Worm (Caenorhabditis elegans) whole organism, L2 larva: ENCODE data around the gene srd-17.

Experiments used
- C34F6.9 ChIP-seq: fragments of 150-350 bp; optimal IDR thresholded peaks from 2 replicates; lab custom pipeline; 2014; ENCODE audit warnings: missing biosample characterization, missing genetic modification characterization
- F13H6.1 ChIP-seq: sonication (generic microtip); optimal IDR thresholded peaks from 2 replicates; lab custom pipeline; 2016; ENCODE audit warnings: missing genetic modification characterization, missing compliant biosample characterization
- R02D3.7 ChIP-seq: fragments of 150-350 bp; optimal IDR thresholded peaks from 2 replicates; lab custom pipeline; 2014; ENCODE audit warnings: missing biosample characterization, missing genetic modification characterization
- Y55F3AM.14 ChIP-seq: fragments of 200-800 bp; sonication (Bioruptor generic); optimal IDR thresholded peaks from 2 replicates; lab custom pipeline; 2018; ENCODE audit warnings: mild to moderate bottlenecking, missing genetic modification characterization, missing compliant biosample characterization
- alr-1 ChIP-seq: fragments of 150-350 bp; optimal IDR thresholded peaks from 2 replicates; lab custom pipeline; 2014; ENCODE audit warnings: missing biosample characterization, missing genetic modification characterization
- aly-2 ChIP-seq: fragments of 150-350 bp; optimal IDR thresholded peaks from 2 replicates; lab custom pipeline; 2014; ENCODE audit warnings: missing biosample characterization, missing genetic modification characterization
- ama-1 ChIP-seq: fragments of 150-350 bp; optimal IDR thresholded peaks from 2 replicates; lab custom pipeline; 2018; ENCODE audit warnings: inconsistent platforms
- blmp-1 ChIP-seq: sonication (generic microtip); optimal IDR thresholded peaks from 2 replicates; lab custom pipeline; 2017; ENCODE audit warnings: missing genetic modification characterization, mild to moderate bottlenecking, missing compliant biosample characterization, antibody characterized with exemption, moderate library complexity; ENCODE audit not compliant: insufficient read depth
- ceh-16 ChIP-seq: fragments of 150-350 bp; optimal IDR thresholded peaks from 2 replicates; lab custom pipeline; 2014; ENCODE audit warnings: missing biosample characterization, missing genetic modification characterization
- ceh-82 ChIP-seq: fragments of 150-350 bp; optimal IDR thresholded peaks from 2 replicates; lab custom pipeline; 2014; ENCODE audit warnings: missing biosample characterization, missing genetic modification characterization
- crh-2 ChIP-seq: sonication (generic microtip); optimal IDR thresholded peaks from 2 replicates; lab custom pipeline; 2017; ENCODE audit warnings: missing biosample characterization, missing genetic modification characterization
- dmd-4 ChIP-seq: sonication (generic microtip); optimal IDR thresholded peaks from 2 replicates; lab custom pipeline; 2017; ENCODE audit warnings: missing biosample characterization, missing genetic modification characterization
- egl-27 ChIP-seq: sonication (generic microtip); optimal IDR thresholded peaks from 3 replicates; lab custom pipeline; 2017; ENCODE audit warnings: missing biosample characterization, missing genetic modification reagents, missing genetic modification characterization
- elt-1 ChIP-seq: fragments of 150-350 bp; optimal IDR thresholded peaks from 2 replicates; lab custom pipeline; 2014; ENCODE audit warnings: missing biosample characterization, missing genetic modification characterization
- elt-3 ChIP-seq: sonication (generic microtip); optimal IDR thresholded peaks from 2 replicates; lab custom pipeline; 2017; ENCODE audit warnings: missing biosample characterization, missing genetic modification characterization
- fos-1 ChIP-seq: fragments of 150-350 bp; optimal IDR thresholded peaks from 2 replicates; lab custom pipeline; 2014; ENCODE audit warnings: missing biosample characterization, missing genetic modification characterization
- gmeb-1 ChIP-seq: fragments of 150-350 bp; optimal IDR thresholded peaks from 2 replicates; lab custom pipeline; 2014; ENCODE audit warnings: missing biosample characterization, missing genetic modification characterization
- lin-11 ChIP-seq: fragments of 150-350 bp; sonication (generic microtip); optimal IDR thresholded peaks from 2 replicates; lab custom pipeline; 2014; ENCODE audit warnings: missing biosample characterization, missing genetic modification characterization, inconsistent platforms, mixed read lengths
- lin-13 ChIP-seq: fragments of 150-350 bp; optimal IDR thresholded peaks from 2 replicates; lab custom pipeline; 2014; ENCODE audit warnings: missing biosample characterization, missing genetic modification reagents, missing genetic modification characterization
- lin-39 ChIP-seq: fragments of 150-350 bp; optimal IDR thresholded peaks from 2 replicates; lab custom pipeline; 2014; ENCODE audit warnings: missing biosample characterization, missing genetic modification reagents, missing genetic modification characterization
- lsy-2 ChIP-seq, 2 experiments: fragments of 150-350 bp in 1 of 2; sonication (generic microtip) in 1 of 2; optimal IDR thresholded peaks; 2 replicates each; lab custom pipeline; 2014 to 2017; ENCODE audit warnings: missing biosample characterization in 2 of 2, missing genetic modification characterization in 2 of 2
- mab-5 ChIP-seq: fragments of 150-350 bp; optimal IDR thresholded peaks from 2 replicates; lab custom pipeline; 2014; ENCODE audit warnings: missing biosample characterization, missing genetic modification characterization
- mbf-1 ChIP-seq: sonication (generic microtip); optimal IDR thresholded peaks from 2 replicates; lab custom pipeline; 2017; ENCODE audit warnings: missing biosample characterization, missing genetic modification characterization
- mdl-1 ChIP-seq, 2 experiments: fragments of 150-350 bp in 1 of 2; sonication (generic microtip) in 1 of 2; optimal IDR thresholded peaks; 2 replicates each; lab custom pipeline; 2017; ENCODE audit warnings: missing biosample characterization in 2 of 2, missing genetic modification characterization in 2 of 2
- nhr-10 ChIP-seq: sonication (generic microtip); optimal IDR thresholded peaks from 2 replicates; lab custom pipeline; 2017; ENCODE audit warnings: missing biosample characterization, missing genetic modification characterization
- nhr-11 ChIP-seq: fragments of 150-350 bp; optimal IDR thresholded peaks from 2 replicates; lab custom pipeline; 2014; ENCODE audit warnings: missing biosample characterization, missing genetic modification characterization
- nhr-12 ChIP-seq: fragments of 150-350 bp; optimal IDR thresholded peaks from 2 replicates; lab custom pipeline; 2014; ENCODE audit warnings: missing biosample characterization, missing genetic modification characterization
- nhr-129 ChIP-seq: fragments of 150-350 bp; optimal IDR thresholded peaks from 2 replicates; lab custom pipeline; 2014; ENCODE audit warnings: missing biosample characterization, missing genetic modification characterization
- nhr-21 ChIP-seq: fragments of 150-350 bp; optimal IDR thresholded peaks from 2 replicates; lab custom pipeline; 2014; ENCODE audit warnings: missing biosample characterization, missing genetic modification characterization
- nhr-23 ChIP-seq: fragments of 150-350 bp; optimal IDR thresholded peaks from 2 replicates; lab custom pipeline; 2014; ENCODE audit warnings: missing biosample characterization, missing genetic modification reagents, missing genetic modification characterization
- nhr-25 ChIP-seq: fragments of 150-350 bp; sonication (generic microtip); optimal IDR thresholded peaks from 3 replicates; lab custom pipeline; 2014; ENCODE audit warnings: missing biosample characterization, missing genetic modification characterization
- nhr-6 ChIP-seq: fragments of 150-350 bp; optimal IDR thresholded peaks from 2 replicates; lab custom pipeline; 2014; ENCODE audit warnings: missing biosample characterization, missing genetic modification characterization
- nhr-77 ChIP-seq: fragments of 150-350 bp; optimal IDR thresholded peaks from 2 replicates; lab custom pipeline; 2014; ENCODE audit warnings: missing biosample characterization, missing genetic modification characterization
- peb-1 ChIP-seq: fragments of 150-350 bp; optimal IDR thresholded peaks from 2 replicates; lab custom pipeline; 2014; ENCODE audit warnings: missing biosample characterization, missing genetic modification characterization
- sem-4 ChIP-seq: fragments of 150-350 bp; optimal IDR thresholded peaks from 2 replicates; lab custom pipeline; 2014; ENCODE audit warnings: missing biosample characterization, missing genetic modification reagents, missing genetic modification characterization
- skn-1 ChIP-seq: sonication (generic microtip); optimal IDR thresholded peaks from 2 replicates; lab custom pipeline; 2017; ENCODE audit warnings: missing biosample characterization, missing genetic modification characterization
- sma-3 ChIP-seq: sonication (generic microtip); optimal IDR thresholded peaks from 2 replicates; lab custom pipeline; 2016; ENCODE audit warnings: missing genetic modification reagents, missing genetic modification characterization, missing compliant biosample characterization
- sma-9 ChIP-seq, 2 experiments: fragments of 150-350 bp in 1 of 2; sonication (generic microtip) in 1 of 2; optimal IDR thresholded peaks; 2 replicates each; lab custom pipeline; 2014 to 2016; ENCODE audit warnings: missing genetic modification characterization in 2 of 2, mild to moderate bottlenecking in 1 of 2, missing biosample characterization in 1 of 2, missing compliant biosample characterization in 1 of 2, missing genetic modification reagents in 1 of 2, moderate library complexity in 1 of 2
- snpc-4 ChIP-seq: fragments of 150-350 bp; optimal IDR thresholded peaks from 2 replicates; lab custom pipeline; 2014; ENCODE audit warnings: missing biosample characterization, missing genetic modification characterization
- unc-39 ChIP-seq: fragments of 150-350 bp; optimal IDR thresholded peaks from 2 replicates; lab custom pipeline; 2014; ENCODE audit warnings: missing biosample characterization, missing genetic modification characterization
- unc-55 ChIP-seq: fragments of 150-350 bp; sonication (generic microtip); optimal IDR thresholded peaks from 3 replicates; lab custom pipeline; 2014; ENCODE audit warnings: missing biosample characterization, missing genetic modification reagents, missing genetic modification characterization
- unc-62 ChIP-seq: fragments of 150-350 bp; optimal IDR thresholded peaks from 2 replicates; lab custom pipeline; 2014; ENCODE audit warnings: missing biosample characterization, missing genetic modification reagents, missing genetic modification characterization
- zag-1 ChIP-seq: fragments of 150-350 bp; optimal IDR thresholded peaks from 2 replicates; lab custom pipeline; 2014; ENCODE audit warnings: missing biosample characterization, missing genetic modification characterization
- ztf-1 ChIP-seq: fragments of 200-800 bp; sonication (Bioruptor generic); conservative IDR thresholded peaks from 2 replicates; pipeline ENCODE4 v1.3.6; 2022; ENCODE audit warnings: missing genetic modification characterization, missing compliant biosample characterization
- ztf-11 ChIP-seq: sonication (generic microtip); optimal IDR thresholded peaks from 2 replicates; lab custom pipeline; 2017; ENCODE audit warnings: missing biosample characterization, missing genetic modification characterization
- ztf-4 ChIP-seq: fragments of 150-350 bp; optimal IDR thresholded peaks from 2 replicates; lab custom pipeline; 2014; ENCODE audit warnings: missing biosample characterization, missing genetic modification characterization

Gene srd-17

DNA sequence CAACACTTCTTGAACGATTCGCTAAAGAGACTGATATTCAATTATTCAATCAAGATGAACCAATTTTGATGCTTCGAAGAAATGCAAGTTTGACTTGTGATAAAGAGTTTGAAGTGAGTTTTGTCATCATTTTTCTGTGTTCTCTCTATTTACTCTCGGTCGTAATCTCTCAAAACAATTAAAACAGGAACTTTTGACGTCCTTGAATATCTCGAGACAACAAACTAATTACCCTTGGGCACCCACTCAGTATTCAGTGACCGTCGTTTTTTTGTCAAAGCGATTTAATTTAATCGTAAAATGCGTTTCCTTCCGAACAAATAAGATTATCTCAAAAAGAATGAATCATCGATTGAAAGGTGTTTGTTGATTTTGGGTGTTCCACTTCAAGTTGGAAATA is 31.6 kb upstream of the srd-17 start:
- peak; percentile 69 for TF ChIP-seq skn-1 (tag; lab: Kevin White, UChicago)
- no peak for TF ChIP-seq nhr-10 (tag; lab: Kevin White, UChicago)
- no peak for TF ChIP-seq zag-1 (tag; lab: Kevin White, UChicago)
- no peak for TF ChIP-seq C34F6.9 (tag; lab: Kevin White, UChicago)
- no peak for TF ChIP-seq unc-62
- peak; percentile 3 for TF ChIP-seq sma-9 (GFP tag; optimal IDR thresholded peaks at IDR 0.05; lab: Kevin White, UChicago)
- no peak for TF ChIP-seq sma-9 (tag; optimal IDR thresholded peaks at IDR 0.05; lab: Kevin White, UChicago)
- no peak for TF ChIP-seq peb-1
- TF ChIP-seq mbf-1 (tag; lab: Kevin White, UChicago) = no peak
- peak; percentile 34 for TF ChIP-seq ama-1 (lab: Kevin White, UChicago)
- no peak for TF ChIP-seq blmp-1 (tag; lab: Kevin White, UChicago)
- no peak for TF ChIP-seq ztf-11 (tag; lab: Kevin White, UChicago)
- TF ChIP-seq nhr-11 (tag; lab: Kevin White, UChicago) = no peak
- TF ChIP-seq nhr-77 (tag; lab: Kevin White, UChicago) = no peak
- TF ChIP-seq R02D3.7 (tag; lab: Kevin White, UChicago) = no peak
- no peak for TF ChIP-seq nhr-6
- no peak for TF ChIP-seq aly-2 (tag; lab: Kevin White, UChicago)
- TF ChIP-seq snpc-4 (tag; lab: Kevin White, UChicago) = no peak
- no peak for TF ChIP-seq elt-3 (tag; lab: Kevin White, UChicago)
- TF ChIP-seq crh-2 (tag; lab: Kevin White, UChicago) = peak; percentile 1
- no peak for TF ChIP-seq elt-1 (tag; lab: Kevin White, UChicago)
- TF ChIP-seq nhr-21 (tag; lab: Kevin White, UChicago) = no peak
- TF ChIP-seq nhr-12 (tag; lab: Kevin White, UChicago) = no peak
- no peak for TF ChIP-seq unc-39 (tag; lab: Kevin White, UChicago)
- no peak for TF ChIP-seq lin-13 (GFP tag; lab: Kevin White, UChicago)
- TF ChIP-seq alr-1 = no peak
- TF ChIP-seq ztf-4 (tag; lab: Kevin White, UChicago) = peak; percentile 1
- no peak for TF ChIP-seq sem-4 (tag; lab: Kevin White, UChicago)
- peak; percentile 69 for TF ChIP-seq nhr-25 (tag; lab: Kevin White, UChicago)
- TF ChIP-seq ztf-1 (GFP tag; lab: Robert Waterston, UW) = no peak
- TF ChIP-seq dmd-4 (tag; lab: Kevin White, UChicago) = no peak
- no peak for TF ChIP-seq ceh-82
- TF ChIP-seq mab-5 (tag; lab: Kevin White, UChicago) = no peak
- no peak for TF ChIP-seq unc-55 (GFP tag; lab: Kevin White, UChicago)
- no peak for TF ChIP-seq Y55F3AM.14 (GFP tag; lab: Kevin White, UChicago)
- TF ChIP-seq F13H6.1 (tag; lab: Kevin White, UChicago) = no peak
- TF ChIP-seq nhr-23 (tag; lab: Kevin White, UChicago) = no peak
- no peak for TF ChIP-seq lin-39 (tag; lab: Kevin White, UChicago)
- TF ChIP-seq egl-27 (tag; lab: Kevin White, UChicago) = no peak
- no peak for TF ChIP-seq ceh-16 (tag; lab: Kevin White, UChicago)
- peak; percentile 24 for TF ChIP-seq sma-3
- TF ChIP-seq fos-1 (tag; lab: Kevin White, UChicago) = no peak

DNA sequence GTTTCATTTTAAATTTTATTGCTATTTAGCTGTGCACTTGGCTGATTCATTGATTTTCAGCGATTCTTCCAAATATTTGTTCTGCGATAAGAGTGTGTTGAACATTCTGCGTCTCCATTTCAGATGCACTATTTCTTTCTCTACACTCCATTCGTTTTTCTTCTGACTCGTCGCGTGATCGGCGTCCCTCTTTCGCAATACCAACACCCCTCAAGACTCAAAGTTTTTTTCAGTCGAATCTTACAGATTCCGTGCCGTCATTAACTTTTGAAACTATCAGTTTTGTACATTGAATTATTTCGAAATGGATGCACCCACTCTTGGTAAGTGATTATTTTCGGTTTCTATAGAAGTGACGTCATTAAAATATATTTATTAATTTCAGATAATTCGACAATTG is 30.5 kb upstream of the srd-17 start, which contains the start of gene frm-10:
TSS of gene frm-10 (plus strand) at position 234 of the 400 bp plus-strand sequence.
- TF ChIP-seq sma-3 = peak; percentile 59
- peak; percentile 59 for TF ChIP-seq F13H6.1 (tag; lab: Kevin White, UChicago)
- peak; percentile 23 for TF ChIP-seq lin-11
- TF ChIP-seq ceh-82 = no peak
- no peak for TF ChIP-seq dmd-4 (tag; lab: Kevin White, UChicago)
- TF ChIP-seq ceh-16 (tag; lab: Kevin White, UChicago) = no peak
- peak; percentile 14 for TF ChIP-seq nhr-10 (tag; lab: Kevin White, UChicago)
- peak; percentile 8 to 28 for TF ChIP-seq mdl-1 (tag; optimal IDR thresholded peaks at IDR 0.05; lab: Kevin White, UChicago)
- TF ChIP-seq crh-2 (tag; lab: Kevin White, UChicago) = peak; percentile 81
- peak; percentile 61 for TF ChIP-seq ama-1 (lab: Kevin White, UChicago)
- peak; percentile 13 for TF ChIP-seq lin-13 (GFP tag; lab: Kevin White, UChicago)
- TF ChIP-seq gmeb-1 = peak; percentile 68
- peak; percentile 82 for TF ChIP-seq C34F6.9 (tag; lab: Kevin White, UChicago)
- peak; percentile 27 for TF ChIP-seq nhr-25 (tag; lab: Kevin White, UChicago)
- peak; percentile 84 for TF ChIP-seq nhr-129
- peak; percentile 65 for TF ChIP-seq sma-9 (GFP tag; optimal IDR thresholded peaks at IDR 0.05; lab: Kevin White, UChicago)
- TF ChIP-seq sma-9 (tag; optimal IDR thresholded peaks at IDR 0.05; lab: Kevin White, UChicago) = no peak
- peak; percentile 8 to 65 for TF ChIP-seq lsy-2 (tag; optimal IDR thresholded peaks at IDR 0.05; lab: Kevin White, UChicago)
- peak; percentile 93 for TF ChIP-seq fos-1 (tag; lab: Kevin White, UChicago)
- TF ChIP-seq ztf-4 (tag; lab: Kevin White, UChicago) = peak; percentile 25
- TF ChIP-seq nhr-21 (tag; lab: Kevin White, UChicago) = no peak
- TF ChIP-seq unc-55 (GFP tag; lab: Kevin White, UChicago) = peak; percentile 80
- TF ChIP-seq sem-4 (tag; lab: Kevin White, UChicago) = no peak
- TF ChIP-seq skn-1 (tag; lab: Kevin White, UChicago) = peak; percentile 79
